Worm (Caenorhabditis elegans) whole organism, late embryonic: Measurements from ENCODE around the gene C35D10.7.

Experiments used
- C08G9.2 ChIP-seq: sonication (generic microtip); optimal IDR thresholded peaks from 2 replicates; lab custom pipeline; 2016; ENCODE audit warnings: mild to moderate bottlenecking, missing genetic modification characterization, moderate library complexity, missing compliant biosample characterization
- F13H6.1 ChIP-seq: sonication (generic microtip); optimal IDR thresholded peaks from 2 replicates; lab custom pipeline; 2016; ENCODE audit warnings: missing genetic modification characterization, missing compliant biosample characterization
- K02D7.2 ChIP-seq: sonication (generic microtip); optimal IDR thresholded peaks from 2 replicates; lab custom pipeline; 2017; ENCODE audit warnings: mild to moderate bottlenecking, missing genetic modification characterization, missing compliant biosample characterization
- T23F11.4 ChIP-seq: fragments of 200-800 bp; sonication (Bioruptor generic); optimal IDR thresholded peaks from 2 replicates; lab custom pipeline; 2018; ENCODE audit warnings: mild to moderate bottlenecking, missing genetic modification characterization, missing compliant biosample characterization
- ama-1 ChIP-seq: fragments of 150-350 bp; optimal IDR thresholded peaks from 2 replicates; lab custom pipeline; 2014
- ceh-14 ChIP-seq: sonication (generic microtip); optimal IDR thresholded peaks from 2 replicates; lab custom pipeline; 2016; ENCODE audit warnings: missing genotype, missing genetic modification characterization, missing compliant biosample characterization
- ceh-2 ChIP-seq: sonication (generic microtip); optimal IDR thresholded peaks from 2 replicates; lab custom pipeline; 2016; ENCODE audit warnings: missing genotype, missing genetic modification characterization, missing compliant biosample characterization
- ceh-24 ChIP-seq: sonication (generic microtip); optimal IDR thresholded peaks from 2 replicates; lab custom pipeline; 2016; ENCODE audit warnings: mild to moderate bottlenecking, missing genetic modification characterization, missing compliant biosample characterization
- ceh-31 ChIP-seq: sonication (generic microtip); optimal IDR thresholded peaks from 2 replicates; lab custom pipeline; 2016; ENCODE audit warnings: missing genetic modification characterization, missing compliant biosample characterization
- ceh-34 ChIP-seq: sonication (generic microtip); optimal IDR thresholded peaks from 2 replicates; lab custom pipeline; 2016; ENCODE audit warnings: mild to moderate bottlenecking, missing genetic modification characterization, missing compliant biosample characterization
- ceh-9 ChIP-seq: sonication (generic microtip); optimal IDR thresholded peaks from 2 replicates; lab custom pipeline; 2016; ENCODE audit warnings: mild to moderate bottlenecking, missing genetic modification characterization, inconsistent platforms, missing compliant biosample characterization
- che-1 ChIP-seq: sonication (generic microtip); optimal IDR thresholded peaks from 2 replicates; lab custom pipeline; 2016; ENCODE audit warnings: mild to moderate bottlenecking, missing genetic modification characterization, missing compliant biosample characterization
- dmd-4 ChIP-seq: sonication (generic microtip); optimal IDR thresholded peaks from 2 replicates; lab custom pipeline; 2016; ENCODE audit warnings: borderline replicate concordance, missing genetic modification characterization, missing compliant biosample characterization
- dve-1 ChIP-seq: sonication (generic microtip); optimal IDR thresholded peaks from 2 replicates; lab custom pipeline; 2017; ENCODE audit warnings: antibody characterized with exemption, mild to moderate bottlenecking, missing genetic modification characterization, missing compliant biosample characterization
- elt-2 ChIP-seq: sonication (generic microtip); optimal IDR thresholded peaks from 2 replicates; lab custom pipeline; 2016; ENCODE audit warnings: missing genetic modification reagents, missing genetic modification characterization, missing compliant biosample characterization
- elt-4 ChIP-seq: sonication (generic microtip); optimal IDR thresholded peaks from 2 replicates; lab custom pipeline; 2016; ENCODE audit warnings: missing genetic modification characterization, missing compliant biosample characterization
- fkh-10 ChIP-seq: fragments of 150-350 bp; optimal IDR thresholded peaks from 2 replicates; lab custom pipeline; 2014; ENCODE audit warnings: missing biosample characterization, missing genetic modification reagents, missing genetic modification characterization
- gmeb-2 ChIP-seq: sonication (generic microtip); optimal IDR thresholded peaks from 2 replicates; lab custom pipeline; 2016; ENCODE audit warnings: missing genetic modification characterization, inconsistent platforms, missing compliant biosample characterization
- hlh-15 ChIP-seq: sonication (generic microtip); optimal IDR thresholded peaks from 2 replicates; lab custom pipeline; 2016; ENCODE audit warnings: missing genetic modification characterization, missing compliant biosample characterization
- hlh-8 ChIP-seq: sonication (generic microtip); optimal IDR thresholded peaks from 2 replicates; lab custom pipeline; 2016; ENCODE audit warnings: missing genotype, missing genetic modification characterization, missing compliant biosample characterization
- lin-11 ChIP-seq: fragments of 200-800 bp; sonication (Bioruptor generic); optimal IDR thresholded peaks from 2 replicates; lab custom pipeline; 2018; ENCODE audit warnings: mild to moderate bottlenecking, missing genetic modification characterization, missing compliant biosample characterization
- madf-2 ChIP-seq: sonication (generic microtip); optimal IDR thresholded peaks from 2 replicates; lab custom pipeline; 2017; ENCODE audit warnings: missing genetic modification characterization, missing compliant biosample characterization
- nhr-11 ChIP-seq: fragments of 150-350 bp; optimal IDR thresholded peaks from 2 replicates; lab custom pipeline; 2014; ENCODE audit warnings: missing biosample characterization, missing genetic modification characterization
- npax-4 ChIP-seq: sonication (generic microtip); optimal IDR thresholded peaks from 2 replicates; lab custom pipeline; 2016; ENCODE audit warnings: missing genetic modification characterization, missing compliant biosample characterization
- odd-2 ChIP-seq: sonication (generic microtip); optimal IDR thresholded peaks from 2 replicates; lab custom pipeline; 2017; ENCODE audit warnings: antibody characterized with exemption, mild to moderate bottlenecking, missing genetic modification characterization, missing compliant biosample characterization
- pag-3 ChIP-seq: sonication (generic microtip); optimal IDR thresholded peaks from 2 replicates; lab custom pipeline; 2016; ENCODE audit warnings: missing compliant biosample characterization, missing genetic modification characterization, borderline replicate concordance
- pha-2 ChIP-seq: sonication (generic microtip); optimal IDR thresholded peaks from 2 replicates; lab custom pipeline; 2017; ENCODE audit warnings: mild to moderate bottlenecking, missing genetic modification characterization, missing compliant biosample characterization
- pha-4 ChIP-seq: fragments of 150-350 bp; optimal IDR thresholded peaks from 2 replicates; lab custom pipeline; 2018; ENCODE audit warnings: missing biosample characterization, missing genetic modification reagents, missing genetic modification characterization
- rnt-1 ChIP-seq: sonication (generic microtip); optimal IDR thresholded peaks from 2 replicates; lab custom pipeline; 2016; ENCODE audit warnings: missing genetic modification characterization, missing compliant biosample characterization
- sox-2 ChIP-seq: fragments of 200-800 bp; sonication (Bioruptor generic); IDR thresholded peaks from 2 replicates; pipeline ENCODE4 v1.3.6; 2022; ENCODE audit warnings: missing genetic modification reagents, missing genetic modification characterization, missing compliant biosample characterization
- sox-4 ChIP-seq: sonication (generic microtip); optimal IDR thresholded peaks from 2 replicates; lab custom pipeline; 2017; ENCODE audit warnings: mild to moderate bottlenecking, missing genetic modification characterization, inconsistent platforms, missing compliant biosample characterization
- unc-42 ChIP-seq: sonication (generic microtip); optimal IDR thresholded peaks from 2 replicates; lab custom pipeline; 2016; ENCODE audit warnings: missing genotype, missing genetic modification characterization, missing compliant biosample characterization
- unc-86 ChIP-seq: sonication (generic microtip); optimal IDR thresholded peaks from 2 replicates; lab custom pipeline; 2016; ENCODE audit warnings: missing genetic modification characterization, missing compliant biosample characterization
- zip-5 ChIP-seq: sonication (generic microtip); optimal IDR thresholded peaks from 2 replicates; lab custom pipeline; 2016; ENCODE audit warnings: missing genetic modification characterization, missing compliant biosample characterization
- ztf-16 ChIP-seq: sonication (generic microtip); optimal IDR thresholded peaks from 2 replicates; lab custom pipeline; 2017; ENCODE audit warnings: missing genetic modification characterization, missing compliant biosample characterization

C35D10.7 gene

DNA sequence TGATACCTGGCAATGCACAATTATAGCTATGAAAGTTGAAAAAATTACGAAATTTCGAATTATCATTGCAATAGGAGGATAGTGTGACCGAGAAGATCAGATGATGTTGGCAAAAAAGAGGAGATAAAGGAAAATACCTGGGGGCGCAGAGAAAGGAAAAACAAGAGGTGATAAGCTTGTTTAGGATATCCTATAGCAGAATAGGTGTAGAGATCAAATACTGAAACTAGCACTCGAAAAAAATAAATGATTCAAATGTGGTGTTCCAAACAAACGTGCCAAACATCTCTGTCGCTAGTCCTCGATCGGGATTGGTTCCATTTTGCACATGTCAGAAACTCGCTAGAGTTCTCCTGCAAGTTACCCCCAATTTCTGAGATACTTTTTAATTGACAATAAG lies 26.6 kb upstream of the C35D10.7 start, which contains the start of gene F26A1.9:
Gene F26A1.9 (minus strand): TSS at position 101 of the 400 bp plus-strand sequence.
- TF ChIP-seq zip-5 (tag; lab: Kevin White, UChicago) (no peak), rnt-1 (tag; lab: Kevin White, UChicago) (no peak), ceh-2 (tag; lab: Kevin White, UChicago) (no peak), ceh-14 (tag; lab: Kevin White, UChicago) (no peak), sox-2 (no peak), odd-2 (no peak), lin-11 (tag; lab: Kevin White, UChicago) (no peak), unc-42 (tag; lab: Kevin White, UChicago) (no peak), K02D7.2 (tag; lab: Kevin White, UChicago) (no peak), che-1 (tag; lab: Kevin White, UChicago) (no peak), hlh-15 (tag; lab: Kevin White, UChicago) (no peak), F13H6.1 (tag; lab: Kevin White, UChicago) (no peak), pha-4 (tag; lab: Kevin White, UChicago) (no peak), ztf-16 (tag; lab: Kevin White, UChicago) (no peak), elt-4 (tag; lab: Kevin White, UChicago) (no peak)
- TF ChIP-seq, all 69 proteins: peak for 0

DNA sequence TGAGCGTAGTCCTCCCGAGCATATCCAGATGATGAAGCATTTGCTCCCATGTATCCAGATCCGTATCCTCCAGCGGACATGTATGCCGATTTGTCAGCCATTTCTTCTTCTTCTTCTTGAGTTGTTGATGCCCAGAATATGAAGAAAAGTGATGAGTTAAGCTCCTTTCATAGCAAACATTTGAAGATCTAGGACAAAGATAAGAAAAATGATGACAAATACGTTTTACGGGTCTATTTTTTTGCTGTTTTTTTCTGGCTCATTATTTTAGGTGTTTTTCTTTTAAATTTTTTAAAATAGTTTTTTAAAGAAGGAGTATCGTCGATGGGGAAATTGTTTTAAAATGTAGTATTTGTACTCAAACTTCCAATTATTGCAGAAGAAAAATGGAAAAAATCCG lies 25.8 kb upstream of the C35D10.7 start, which contains the start of gene nspd-9:
Gene nspd-9 (minus strand): TSS at position 101 of the 400 bp plus-strand sequence.
- TF ChIP-seq unc-86 (tag; lab: Kevin White, UChicago) (no peak), hlh-8 (tag; lab: Kevin White, UChicago) (no peak), T23F11.4 (GFP tag; lab: Kevin White, UChicago) (no peak), fkh-10 (GFP tag; lab: Kevin White, UChicago) (no peak), ceh-31 (tag; lab: Kevin White, UChicago) (no peak), madf-2 (no peak), F13H6.1 (tag; lab: Kevin White, UChicago) (no peak), ceh-9 (tag; lab: Kevin White, UChicago) (no peak), dmd-4 (tag; lab: Kevin White, UChicago) (no peak), unc-42 (tag; lab: Kevin White, UChicago) (no peak), C08G9.2 (tag; lab: Kevin White, UChicago) (no peak)

DNA sequence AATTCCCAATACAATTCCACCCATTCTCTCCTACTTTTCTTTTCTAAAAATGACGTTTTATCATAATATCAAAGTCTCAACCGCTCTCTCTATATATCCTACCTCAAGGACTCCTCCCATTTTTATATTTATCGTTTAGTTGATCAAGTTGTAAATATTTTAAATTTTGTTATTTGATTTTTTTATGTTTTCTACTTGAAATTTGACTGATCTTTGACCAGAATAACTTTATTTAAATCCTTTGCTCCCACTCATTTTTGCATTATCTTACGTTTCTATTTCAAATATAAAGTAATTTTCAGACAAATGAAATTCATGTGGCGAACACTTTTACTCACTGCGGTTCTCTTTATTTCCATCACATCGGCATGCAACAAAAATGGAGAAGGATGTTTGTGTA lies 18.6 kb upstream of the C35D10.7 start, which contains the start of the genes acbp-7 and F26A1.19:
Gene acbp-7 (plus strand): TSS at position 301 of the 400 bp plus-strand sequence.
Gene F26A1.19 (plus strand): TSS at position 303 of the 400 bp plus-strand sequence.
- no peak for TF ChIP-seq pha-2 (tag; lab: Kevin White, UChicago)
- no peak for TF ChIP-seq nhr-11
- TF ChIP-seq ama-1 (lab: Kevin White, UChicago): no peak
- TF ChIP-seq ceh-24 (tag; lab: Kevin White, UChicago): no peak

DNA sequence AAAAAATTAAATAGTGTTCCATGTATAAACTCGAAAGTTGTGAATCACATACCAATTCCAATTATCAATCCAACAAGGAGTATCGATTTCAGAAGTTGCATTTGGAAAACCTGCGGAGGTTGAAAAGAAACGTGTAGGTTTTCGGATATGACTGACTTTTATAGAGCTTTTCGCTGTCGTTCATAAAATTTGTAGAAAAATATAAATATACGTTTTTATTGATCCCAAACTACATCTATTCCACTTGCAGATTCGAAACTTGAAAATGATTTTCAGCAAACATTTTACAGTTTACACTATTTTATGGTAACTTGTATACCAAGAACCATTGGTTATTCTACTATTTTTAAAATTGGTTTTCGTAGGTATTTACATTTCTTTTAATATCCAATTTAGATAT lies 13.8 kb upstream of the C35D10.7 start, which contains the start of gene clec-156:
Gene clec-156 (minus strand): TSS at position 101 of the 400 bp plus-strand sequence.
- no peak for TF ChIP-seq hlh-15 (tag; lab: Kevin White, UChicago)
- TF ChIP-seq K02D7.2 (tag; lab: Kevin White, UChicago): no peak
- TF ChIP-seq sox-2: no peak
- no peak for TF ChIP-seq pag-3 (tag; lab: Kevin White, UChicago)
- no peak for TF ChIP-seq C08G9.2 (tag; lab: Kevin White, UChicago)
- no peak for TF ChIP-seq dve-1 (tag; lab: Kevin White, UChicago)
- TF ChIP-seq unc-86 (tag; lab: Kevin White, UChicago): no peak
- TF ChIP-seq, all 69 proteins: peak for 0

DNA sequence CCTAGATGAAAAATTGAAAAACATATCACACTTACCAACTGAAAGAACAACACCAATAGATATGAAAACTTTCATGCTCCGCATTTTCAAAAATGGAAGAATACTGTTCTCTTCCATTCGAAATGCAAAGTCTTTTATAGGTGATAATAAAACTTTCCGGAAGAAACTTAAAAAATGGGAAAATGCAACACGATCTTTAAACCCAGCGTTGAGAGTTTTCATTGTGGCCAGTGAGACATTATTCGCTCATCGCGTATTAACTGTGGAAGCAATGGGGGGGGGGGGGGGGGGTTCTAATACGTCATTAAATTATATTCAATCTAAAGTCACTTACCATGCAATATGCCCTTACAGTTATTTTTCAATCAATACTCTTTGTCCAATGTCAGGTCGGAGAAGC lies 11.7 kb upstream of the C35D10.7 start, which contains the start of the genes clec-157 and fkh-5:
Gene clec-157 (minus strand): TSS at position 101 of the 400 bp plus-strand sequence.
Gene fkh-5 (plus strand): TSS at position 336 of the 400 bp plus-strand sequence.
- TF ChIP-seq gmeb-2 (tag; lab: Kevin White, UChicago): no peak
- no peak for TF ChIP-seq ceh-34 (tag; lab: Kevin White, UChicago)
- TF ChIP-seq sox-4: no peak
- no peak for TF ChIP-seq npax-4
- TF ChIP-seq elt-2 (tag; lab: Kevin White, UChicago): no peak
- TF ChIP-seq, all 69 proteins: peak for 0
